Worm (Caenorhabditis elegans) whole organism, L3 larva: ENCODE results near the gene rpl-36.A.

ENCODE experiments used
- ZK546.5 ChIP-seq: sonication (generic microtip); optimal IDR thresholded peaks from 2 replicates; lab custom pipeline; 2017; ENCODE audit warnings: missing biosample characterization, missing genetic modification characterization
- aly-2 ChIP-seq: fragments of 150-350 bp; optimal IDR thresholded peaks from 2 replicates; lab custom pipeline; 2014; ENCODE audit warnings: missing biosample characterization, missing genetic modification characterization
- ama-1 ChIP-seq: fragments of 150-350 bp; optimal IDR thresholded peaks from 2 replicates; lab custom pipeline; 2018
- elt-2 ChIP-seq: sonication (generic microtip); optimal IDR thresholded peaks from 2 replicates; lab custom pipeline; 2016; ENCODE audit warnings: missing genetic modification reagents, mild to moderate bottlenecking, missing genetic modification characterization, missing compliant biosample characterization
- eor-1 ChIP-seq, 2 experiments: fragments of 150-350 bp; optimal IDR thresholded peaks; 2 replicates each; lab custom pipeline; 2014 to 2018; ENCODE audit warnings: missing biosample characterization in 2 of 2, missing genetic modification characterization in 2 of 2
- fkh-10 ChIP-seq: sonication (generic microtip); optimal IDR thresholded peaks from 2 replicates; lab custom pipeline; 2017; ENCODE audit warnings: missing biosample characterization, missing genetic modification reagents, missing genetic modification characterization
- fkh-2 ChIP-seq: fragments of 150-350 bp; optimal IDR thresholded peaks from 2 replicates; lab custom pipeline; 2014; ENCODE audit warnings: missing biosample characterization, missing genetic modification reagents, missing genetic modification characterization
- lin-15B ChIP-seq: fragments of 150-350 bp; optimal IDR thresholded peaks from 2 replicates; lab custom pipeline; 2014; ENCODE audit warnings: missing biosample characterization, missing genetic modification characterization
- nfya-1 ChIP-seq: sonication (generic microtip); optimal IDR thresholded peaks from 2 replicates; lab custom pipeline; 2017; ENCODE audit warnings: missing genetic modification characterization, mild to moderate bottlenecking, missing compliant biosample characterization, antibody characterized with exemption, moderate library complexity; ENCODE audit not compliant: insufficient read depth
- nhr-12 ChIP-seq: fragments of 150-350 bp; optimal IDR thresholded peaks from 2 replicates; lab custom pipeline; 2014; ENCODE audit warnings: missing biosample characterization, missing genetic modification characterization
- snpc-4 ChIP-seq: fragments of 150-350 bp; optimal IDR thresholded peaks from 2 replicates; lab custom pipeline; 2014; ENCODE audit warnings: missing biosample characterization, missing genetic modification characterization
- ztf-11 ChIP-seq: fragments of 150-350 bp; optimal IDR thresholded peaks from 2 replicates; lab custom pipeline; 2014; ENCODE audit warnings: missing biosample characterization, missing genetic modification characterization
- ztf-4 ChIP-seq: fragments of 150-350 bp; optimal IDR thresholded peaks from 2 replicates; lab custom pipeline; 2014; ENCODE audit warnings: missing biosample characterization, missing genetic modification characterization

DNA sequence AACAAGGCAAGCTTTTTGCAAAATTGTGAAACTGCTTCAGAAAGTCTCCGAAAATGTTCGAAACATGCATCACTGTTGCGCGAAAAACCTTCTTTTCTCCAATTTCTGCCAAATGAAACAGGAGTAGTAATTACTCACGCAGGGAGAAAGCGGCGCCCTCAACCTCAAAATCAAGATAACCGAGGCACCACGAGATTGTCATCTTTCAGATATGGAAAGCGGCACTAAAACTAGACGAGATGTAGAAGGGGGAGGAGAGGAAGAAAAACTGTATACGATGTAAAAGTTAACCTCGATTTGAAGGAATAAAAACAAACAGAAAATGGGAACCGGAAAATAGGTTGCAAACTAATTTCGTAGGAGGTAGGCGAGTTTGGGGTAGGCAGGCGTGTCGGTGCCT, 20.5 kb downstream of the rpl-36.A start:
- TF ChIP-seq elt-2 (tag; lab: Kevin White, UChicago) (no peak), ama-1 (lab: Kevin White, UChicago) (no peak), fkh-10 (GFP tag; lab: Kevin White, UChicago) (no peak), lin-15B (tag; lab: Kevin White, UChicago) (no peak), ztf-11 (tag; lab: Kevin White, UChicago) (no peak), ztf-4 (tag; lab: Kevin White, UChicago) (no peak), fkh-2 (tag; lab: Kevin White, UChicago) (no peak), eor-1 (tag; optimal IDR thresholded peaks at IDR 0.05; lab: Kevin White, UChicago) (no peak), nhr-12 (no peak), ZK546.5 (tag; lab: Kevin White, UChicago) (no peak), snpc-4 (tag; lab: Kevin White, UChicago) (no peak), aly-2 (tag; lab: Kevin White, UChicago) (no peak), nfya-1 (no peak)
